Worm (Caenorhabditis elegans) whole organism, L2 larva: ENCODE data around the gene F55C9.11.
"Not testable (repeated sequence)": the region's sequence is repeated elsewhere in the genome, so short reads cannot be mapped to it uniquely, and the experiment has no call there.

ENCODE experiments used
- C34F6.9 ChIP-seq: fragments of 150-350 bp; optimal IDR thresholded peaks from 2 replicates; lab custom pipeline; 2014; ENCODE audit warnings: missing biosample characterization, missing genetic modification characterization
- F13H6.1 ChIP-seq: sonication (generic microtip); optimal IDR thresholded peaks from 2 replicates; lab custom pipeline; 2016; ENCODE audit warnings: missing genetic modification characterization, missing compliant biosample characterization
- R02D3.7 ChIP-seq: fragments of 150-350 bp; optimal IDR thresholded peaks from 2 replicates; lab custom pipeline; 2014; ENCODE audit warnings: missing biosample characterization, missing genetic modification characterization
- Y55F3AM.14 ChIP-seq: fragments of 200-800 bp; sonication (Bioruptor generic); optimal IDR thresholded peaks from 2 replicates; lab custom pipeline; 2018; ENCODE audit warnings: mild to moderate bottlenecking, missing genetic modification characterization, missing compliant biosample characterization
- ZK546.5 ChIP-seq: sonication (generic microtip); optimal IDR thresholded peaks from 2 replicates; lab custom pipeline; 2017; ENCODE audit warnings: missing biosample characterization, missing genetic modification characterization
- ama-1 ChIP-seq: fragments of 150-350 bp; optimal IDR thresholded peaks from 2 replicates; lab custom pipeline; 2018; ENCODE audit warnings: inconsistent platforms
- blmp-1 ChIP-seq: sonication (generic microtip); optimal IDR thresholded peaks from 2 replicates; lab custom pipeline; 2017; ENCODE audit warnings: missing genetic modification characterization, mild to moderate bottlenecking, missing compliant biosample characterization, antibody characterized with exemption, moderate library complexity; ENCODE audit not compliant: insufficient read depth
- crh-2 ChIP-seq: sonication (generic microtip); optimal IDR thresholded peaks from 2 replicates; lab custom pipeline; 2017; ENCODE audit warnings: missing biosample characterization, missing genetic modification characterization
- dmd-4 ChIP-seq: sonication (generic microtip); optimal IDR thresholded peaks from 2 replicates; lab custom pipeline; 2017; ENCODE audit warnings: missing biosample characterization, missing genetic modification characterization
- elt-3 ChIP-seq: sonication (generic microtip); optimal IDR thresholded peaks from 2 replicates; lab custom pipeline; 2017; ENCODE audit warnings: missing biosample characterization, missing genetic modification characterization
- fos-1 ChIP-seq: fragments of 150-350 bp; optimal IDR thresholded peaks from 2 replicates; lab custom pipeline; 2014; ENCODE audit warnings: missing biosample characterization, missing genetic modification characterization
- lin-39 ChIP-seq: fragments of 150-350 bp; optimal IDR thresholded peaks from 2 replicates; lab custom pipeline; 2014; ENCODE audit warnings: missing biosample characterization, missing genetic modification reagents, missing genetic modification characterization
- lsy-2 ChIP-seq, 2 experiments: fragments of 150-350 bp in 1 of 2; sonication (generic microtip) in 1 of 2; optimal IDR thresholded peaks; 2 replicates each; lab custom pipeline; 2014 to 2017; ENCODE audit warnings: missing biosample characterization in 2 of 2, missing genetic modification characterization in 2 of 2
- mab-5 ChIP-seq: fragments of 150-350 bp; optimal IDR thresholded peaks from 2 replicates; lab custom pipeline; 2014; ENCODE audit warnings: missing biosample characterization, missing genetic modification characterization
- mbf-1 ChIP-seq: sonication (generic microtip); optimal IDR thresholded peaks from 2 replicates; lab custom pipeline; 2017; ENCODE audit warnings: missing biosample characterization, missing genetic modification characterization
- mdl-1 ChIP-seq, 2 experiments: fragments of 150-350 bp in 1 of 2; sonication (generic microtip) in 1 of 2; optimal IDR thresholded peaks; 2 replicates each; lab custom pipeline; 2017; ENCODE audit warnings: missing biosample characterization in 2 of 2, missing genetic modification characterization in 2 of 2
- nhr-11 ChIP-seq: fragments of 150-350 bp; optimal IDR thresholded peaks from 2 replicates; lab custom pipeline; 2014; ENCODE audit warnings: missing biosample characterization, missing genetic modification characterization
- nhr-12 ChIP-seq: fragments of 150-350 bp; optimal IDR thresholded peaks from 2 replicates; lab custom pipeline; 2014; ENCODE audit warnings: missing biosample characterization, missing genetic modification characterization
- nhr-129 ChIP-seq: fragments of 150-350 bp; optimal IDR thresholded peaks from 2 replicates; lab custom pipeline; 2014; ENCODE audit warnings: missing biosample characterization, missing genetic modification characterization
- nhr-21 ChIP-seq: fragments of 150-350 bp; optimal IDR thresholded peaks from 2 replicates; lab custom pipeline; 2014; ENCODE audit warnings: missing biosample characterization, missing genetic modification characterization
- nhr-237 ChIP-seq: fragments of 150-350 bp; optimal IDR thresholded peaks from 2 replicates; lab custom pipeline; 2014; ENCODE audit warnings: missing biosample characterization, missing genetic modification characterization
- nhr-25 ChIP-seq: fragments of 150-350 bp; sonication (generic microtip); optimal IDR thresholded peaks from 3 replicates; lab custom pipeline; 2014; ENCODE audit warnings: missing biosample characterization, missing genetic modification characterization
- nhr-6 ChIP-seq: fragments of 150-350 bp; optimal IDR thresholded peaks from 2 replicates; lab custom pipeline; 2014; ENCODE audit warnings: missing biosample characterization, missing genetic modification characterization
- peb-1 ChIP-seq: fragments of 150-350 bp; optimal IDR thresholded peaks from 2 replicates; lab custom pipeline; 2014; ENCODE audit warnings: missing biosample characterization, missing genetic modification characterization
- sem-4 ChIP-seq: fragments of 150-350 bp; optimal IDR thresholded peaks from 2 replicates; lab custom pipeline; 2014; ENCODE audit warnings: missing biosample characterization, missing genetic modification reagents, missing genetic modification characterization
- skn-1 ChIP-seq: sonication (generic microtip); optimal IDR thresholded peaks from 2 replicates; lab custom pipeline; 2017; ENCODE audit warnings: missing biosample characterization, missing genetic modification characterization
- sma-9 ChIP-seq, 2 experiments: fragments of 150-350 bp in 1 of 2; sonication (generic microtip) in 1 of 2; optimal IDR thresholded peaks; 2 replicates each; lab custom pipeline; 2014 to 2016; ENCODE audit warnings: missing genetic modification characterization in 2 of 2, mild to moderate bottlenecking in 1 of 2, missing biosample characterization in 1 of 2, missing compliant biosample characterization in 1 of 2, missing genetic modification reagents in 1 of 2, moderate library complexity in 1 of 2
- unc-39 ChIP-seq: fragments of 150-350 bp; optimal IDR thresholded peaks from 2 replicates; lab custom pipeline; 2014; ENCODE audit warnings: missing biosample characterization, missing genetic modification characterization
- unc-55 ChIP-seq: fragments of 150-350 bp; sonication (generic microtip); optimal IDR thresholded peaks from 3 replicates; lab custom pipeline; 2014; ENCODE audit warnings: missing biosample characterization, missing genetic modification reagents, missing genetic modification characterization
- unc-62 ChIP-seq: fragments of 150-350 bp; optimal IDR thresholded peaks from 2 replicates; lab custom pipeline; 2014; ENCODE audit warnings: missing biosample characterization, missing genetic modification reagents, missing genetic modification characterization
- zag-1 ChIP-seq: fragments of 150-350 bp; optimal IDR thresholded peaks from 2 replicates; lab custom pipeline; 2014; ENCODE audit warnings: missing biosample characterization, missing genetic modification characterization
- ztf-11 ChIP-seq: sonication (generic microtip); optimal IDR thresholded peaks from 2 replicates; lab custom pipeline; 2017; ENCODE audit warnings: missing biosample characterization, missing genetic modification characterization
- ztf-4 ChIP-seq: fragments of 150-350 bp; optimal IDR thresholded peaks from 2 replicates; lab custom pipeline; 2014; ENCODE audit warnings: missing biosample characterization, missing genetic modification characterization

Gene F55C9.11

ce11 chrV:19264148-19264547 is 45.3 kb downstream of the F55C9.11 start, which contains the start of gene F21D9.1:
Gene F21D9.1 (plus strand): TSS chrV:19264448.
- TF ChIP-seq elt-3 (tag; lab: Kevin White, UChicago); unc-39 (tag; lab: Kevin White, UChicago); nhr-237: not testable (repeated sequence)
- TF ChIP-seq, all 48 proteins: peak for 0; not testable (repeated sequence) for 48

- TF ChIP-seq ztf-4 (tag; lab: Kevin White, UChicago) (no peak), mab-5 (tag; lab: Kevin White, UChicago) (no peak), unc-39 (tag; lab: Kevin White, UChicago) (no peak), Y55F3AM.14 (GFP tag; lab: Kevin White, UChicago) (no peak), C34F6.9 (no peak), nhr-11 (tag; lab: Kevin White, UChicago) (no peak), nhr-237 (no peak), fos-1 (tag; lab: Kevin White, UChicago) (no peak), skn-1 (tag; lab: Kevin White, UChicago) (no peak), unc-55 (GFP tag; lab: Kevin White, UChicago) (no peak), zag-1 (tag; lab: Kevin White, UChicago) (no peak)
Measured at ce11 chrV:19262349-19262748, 47.1 kb downstream of the F55C9.11 start, which contains the start of gene F21D9.2. Gene F21D9.2 (minus strand): TSS chrV:19262449.

ce11 chrV:19260686-19261085 is 48.8 kb downstream of the F55C9.11 start:
- TF ChIP-seq nhr-21 (tag; lab: Kevin White, UChicago) (no peak), nhr-129 (tag; lab: Kevin White, UChicago) (no peak), blmp-1 (no peak), lsy-2 (tag; optimal IDR thresholded peaks at IDR 0.05; lab: Kevin White, UChicago) (no peak), dmd-4 (tag; lab: Kevin White, UChicago) (no peak), fos-1 (tag; lab: Kevin White, UChicago) (no peak), ama-1 (lab: Kevin White, UChicago) (no peak), lin-39 (no peak), mbf-1 (no peak), R02D3.7 (tag; lab: Kevin White, UChicago) (no peak), F13H6.1 (tag; lab: Kevin White, UChicago) (no peak), elt-3 (tag; lab: Kevin White, UChicago) (no peak)

- TF ChIP-seq nhr-21 (tag; lab: Kevin White, UChicago) = no peak
- TF ChIP-seq dmd-4 (tag; lab: Kevin White, UChicago) = no peak
- no peak for TF ChIP-seq peb-1 (tag; lab: Kevin White, UChicago)
- TF ChIP-seq ztf-4 (tag; lab: Kevin White, UChicago) = no peak
- TF ChIP-seq, all 48 proteins: peak for 0
Measured at ce11 chrV:19259403-19259802, 50.1 kb downstream of the F55C9.11 start.

- TF ChIP-seq ztf-11 (tag; lab: Kevin White, UChicago) (no peak), nhr-25 (tag; lab: Kevin White, UChicago) (no peak), crh-2 (tag; lab: Kevin White, UChicago) (no peak), lin-39 (no peak), unc-39 (tag; lab: Kevin White, UChicago) (no peak), mdl-1 (tag; optimal IDR thresholded peaks at IDR 0.05; lab: Kevin White, UChicago) (no peak), peb-1 (tag; lab: Kevin White, UChicago) (no peak), sma-9 (GFP tag; optimal IDR thresholded peaks at IDR 0.05; lab: Kevin White, UChicago) (no peak), sma-9 (tag; optimal IDR thresholded peaks at IDR 0.05; lab: Kevin White, UChicago) (no peak), sem-4 (tag; lab: Kevin White, UChicago) (no peak), nhr-6 (no peak), ZK546.5 (tag; lab: Kevin White, UChicago) (no peak), unc-62 (GFP tag; lab: Kevin White, UChicago) (no peak), nhr-12 (no peak)
Measured at ce11 chrV:19257653-19258052, 51.8 kb downstream of the F55C9.11 start, which contains the start of gene F21D9.3. Gene F21D9.3 (minus strand): TSS chrV:19257753.
